Worm (Caenorhabditis elegans) whole organism, L4 larva: Measurements from ENCODE around the gene nep-15.

Experiments used
- F37D6.2 ChIP-seq: sonication (generic microtip); optimal IDR thresholded peaks from 2 replicates; lab custom pipeline; 2016; ENCODE audit warnings: mild to moderate bottlenecking, missing genetic modification characterization, missing compliant biosample characterization
- F44E2.7 ChIP-seq: fragments of 200-800 bp; sonication (Bioruptor generic); IDR thresholded peaks from 2 replicates; pipeline ENCODE4 v2.1.2; 2022; ENCODE audit warnings: missing genetic modification characterization, missing compliant biosample characterization
- F49E8.2 ChIP-seq: sonication (generic microtip); optimal IDR thresholded peaks from 2 replicates; lab custom pipeline; 2016; ENCODE audit warnings: missing compliant biosample characterization, mild to moderate bottlenecking, missing genetic modification characterization, borderline replicate concordance
- T20F7.1 ChIP-seq: fragments of 200-800 bp; sonication (Bioruptor generic); optimal IDR thresholded peaks from 2 replicates; lab custom pipeline; 2018; ENCODE audit warnings: mild to moderate bottlenecking, missing genetic modification characterization, missing compliant biosample characterization
- T26A8.4 ChIP-seq: fragments of 200-800 bp; sonication (Bioruptor generic); IDR thresholded peaks from 2 replicates; pipeline ENCODE4 v1.3.6; 2022; ENCODE audit warnings: missing genetic modification characterization, missing compliant biosample characterization
- Y105C5A.15 ChIP-seq: fragments of 200-800 bp; sonication (Bioruptor generic); IDR thresholded peaks from 2 replicates; pipeline ENCODE4 v1.3.6; 2022; ENCODE audit warnings: missing genetic modification characterization, missing compliant biosample characterization
- ZK337.2 ChIP-seq: fragments of 200-800 bp; sonication (Bioruptor generic); IDR thresholded peaks from 2 replicates; pipeline ENCODE4 v1.3.6; 2022; ENCODE audit warnings: missing genetic modification reagents, missing genetic modification characterization, missing compliant biosample characterization
- ZK546.5 ChIP-seq, 2 experiments: sonication (generic microtip); optimal IDR thresholded peaks; 2 replicates each; lab custom pipeline; 2017; ENCODE audit warnings: missing biosample characterization in 2 of 2, missing genetic modification characterization in 2 of 2
- ama-1 ChIP-seq: fragments of 150-350 bp; optimal IDR thresholded peaks from 2 replicates; lab custom pipeline; 2014; ENCODE audit warnings: inconsistent platforms, mixed read lengths
- arid-1 ChIP-seq: fragments of 200-800 bp; sonication (Bioruptor generic); conservative IDR thresholded peaks from 2 replicates; pipeline ENCODE4 v1.3.6; 2022; ENCODE audit warnings: missing genetic modification reagents, missing genetic modification characterization, missing compliant biosample characterization
- attf-4 ChIP-seq: sonication (generic microtip); optimal IDR thresholded peaks from 3 replicates; lab custom pipeline; 2017; ENCODE audit warnings: missing biosample characterization, missing genetic modification characterization
- ceh-20 ChIP-seq: fragments of 200-800 bp; sonication (Bioruptor generic); IDR thresholded peaks from 2 replicates; pipeline ENCODE4 v1.3.6; 2022; ENCODE audit warnings: missing genetic modification reagents, missing genetic modification characterization, missing compliant biosample characterization
- ceh-44 ChIP-seq: fragments of 200-800 bp; sonication (Bioruptor generic); IDR thresholded peaks from 2 replicates; pipeline ENCODE4 v1.3.6; 2022; ENCODE audit warnings: missing genetic modification reagents, missing genetic modification characterization, missing compliant biosample characterization
- ceh-82 ChIP-seq: sonication (generic microtip); optimal IDR thresholded peaks from 2 replicates; lab custom pipeline; 2017; ENCODE audit warnings: missing biosample characterization, missing genetic modification characterization
- ces-1 ChIP-seq: fragments of 150-350 bp; sonication (generic microtip); optimal IDR thresholded peaks from 4 replicates; lab custom pipeline; 2014; ENCODE audit warnings: missing biosample characterization, missing genetic modification reagents, missing genetic modification characterization
- daf-12 ChIP-seq: fragments of 150-350 bp; optimal IDR thresholded peaks from 2 replicates; lab custom pipeline; 2014; ENCODE audit warnings: missing biosample characterization, missing genetic modification reagents, missing genetic modification characterization
- daf-16 ChIP-seq, 3 experiments: sonication (generic microtip); optimal IDR thresholded peaks; 2 replicates each; lab custom pipeline; 2016 to 2017; ENCODE audit warnings: missing genetic modification characterization in 3 of 3, missing genetic modification reagents in 3 of 3, mild to moderate bottlenecking in 2 of 3, missing compliant biosample characterization in 2 of 3, missing biosample characterization in 1 of 3, moderate library complexity in 1 of 3
- daf-19 ChIP-seq: fragments of 200-800 bp; sonication (Bioruptor generic); conservative IDR thresholded peaks from 2 replicates; pipeline ENCODE4 v1.3.6; 2022; ENCODE audit warnings: missing genetic modification characterization, missing compliant biosample characterization
- daf-8 ChIP-seq: fragments of 200-800 bp; sonication (Bioruptor generic); IDR thresholded peaks from 2 replicates; pipeline ENCODE4 v1.3.6; 2022; ENCODE audit warnings: missing genetic modification characterization, missing compliant biosample characterization
- dmd-6 ChIP-seq: fragments of 200-800 bp; sonication (Bioruptor generic); IDR thresholded peaks from 2 replicates; pipeline ENCODE4 v1.3.6; 2022; ENCODE audit warnings: missing genetic modification reagents, missing genetic modification characterization, missing compliant biosample characterization
- duxl-1 ChIP-seq: sonication (generic microtip); optimal IDR thresholded peaks from 2 replicates; lab custom pipeline; 2016; ENCODE audit warnings: mild to moderate bottlenecking, missing genetic modification characterization, moderate library complexity, missing compliant biosample characterization; ENCODE audit not compliant: poor library complexity
- egl-27 ChIP-seq: sonication (generic microtip); optimal IDR thresholded peaks from 3 replicates; lab custom pipeline; 2017; ENCODE audit warnings: missing biosample characterization, missing genetic modification reagents, missing genetic modification characterization
- egl-43 ChIP-seq: fragments of 200-800 bp; sonication (Bioruptor generic); IDR thresholded peaks from 2 replicates; pipeline ENCODE4 v1.3.6; 2022; ENCODE audit warnings: missing genetic modification reagents, missing genetic modification characterization, missing compliant biosample characterization
- fkh-10 ChIP-seq: fragments of 150-350 bp; optimal IDR thresholded peaks from 2 replicates; lab custom pipeline; 2014; ENCODE audit warnings: missing biosample characterization, missing genetic modification reagents, missing genetic modification characterization
- fos-1 ChIP-seq: fragments of 150-350 bp; optimal IDR thresholded peaks from 2 replicates; lab custom pipeline; 2014; ENCODE audit warnings: missing biosample characterization, missing genetic modification characterization
- hlh-30 ChIP-seq: sonication (generic microtip); optimal IDR thresholded peaks from 2 replicates; lab custom pipeline; 2017; ENCODE audit warnings: antibody characterized with exemption, mild to moderate bottlenecking, missing genetic modification characterization, missing compliant biosample characterization; ENCODE audit not compliant: insufficient read depth
- hmg-1.1 ChIP-seq: fragments of 200-800 bp; sonication (Bioruptor generic); IDR thresholded peaks from 2 replicates; pipeline ENCODE4 v1.3.6; 2022; ENCODE audit warnings: missing genetic modification reagents, missing genetic modification characterization, missing compliant biosample characterization
- lin-38 ChIP-seq: fragments of 200-800 bp; sonication (Bioruptor generic); IDR thresholded peaks from 2 replicates; pipeline ENCODE4 v1.3.6; 2022; ENCODE audit warnings: missing genetic modification reagents, missing genetic modification characterization, missing compliant biosample characterization
- lir-3 ChIP-seq: sonication (generic microtip); optimal IDR thresholded peaks from 2 replicates; lab custom pipeline; 2016; ENCODE audit warnings: mild to moderate bottlenecking, missing genetic modification characterization, missing compliant biosample characterization
- lsy-2 ChIP-seq, 2 experiments: fragments of 150-350 bp in 1 of 2; sonication (generic microtip) in 1 of 2; optimal IDR thresholded peaks; 2 replicates each; lab custom pipeline; 2014 to 2017; ENCODE audit warnings: missing biosample characterization in 2 of 2, missing genetic modification characterization in 2 of 2
- madf-9 ChIP-seq: fragments of 200-800 bp; sonication (Bioruptor generic); conservative IDR thresholded peaks from 2 replicates; pipeline ENCODE4 v1.3.6; 2022; ENCODE audit warnings: missing genetic modification reagents, missing genetic modification characterization, missing compliant biosample characterization
- mdl-1 ChIP-seq, 2 experiments: fragments of 150-350 bp in 1 of 2; sonication (generic microtip) in 1 of 2; optimal IDR thresholded peaks; 2 replicates each; lab custom pipeline; 2014 to 2017; ENCODE audit warnings: missing biosample characterization in 2 of 2, missing genetic modification characterization in 2 of 2
- mep-1 ChIP-seq: fragments of 150-350 bp; sonication (generic microtip); optimal IDR thresholded peaks from 3 replicates; lab custom pipeline; 2014; ENCODE audit warnings: missing biosample characterization, missing genetic modification characterization
- mes-2 ChIP-seq: sonication (generic microtip); optimal IDR thresholded peaks from 2 replicates; lab custom pipeline; 2016; ENCODE audit warnings: missing genotype, mild to moderate bottlenecking, missing genetic modification characterization, missing compliant biosample characterization; ENCODE audit not compliant: poor library complexity, severe bottlenecking
- nhr-10 ChIP-seq: fragments of 150-350 bp; optimal IDR thresholded peaks from 2 replicates; lab custom pipeline; 2014; ENCODE audit warnings: missing biosample characterization, missing genetic modification characterization
- nhr-237 ChIP-seq: sonication (generic microtip); optimal IDR thresholded peaks from 2 replicates; lab custom pipeline; 2017; ENCODE audit warnings: missing biosample characterization, missing genetic modification characterization
- nhr-25 ChIP-seq: sonication (generic microtip); optimal IDR thresholded peaks from 2 replicates; lab custom pipeline; 2017; ENCODE audit warnings: missing genetic modification characterization, mild to moderate bottlenecking, missing compliant biosample characterization, antibody characterized with exemption, moderate library complexity, borderline replicate concordance; ENCODE audit not compliant: insufficient read depth
- nhr-41 ChIP-seq: fragments of 200-800 bp; sonication (Bioruptor generic); IDR thresholded peaks from 2 replicates; pipeline ENCODE4 v1.3.6; 2022; ENCODE audit warnings: missing genetic modification reagents, missing genetic modification characterization, missing compliant biosample characterization
- nhr-76 ChIP-seq: fragments of 150-350 bp; optimal IDR thresholded peaks from 2 replicates; lab custom pipeline; 2014; ENCODE audit warnings: missing biosample characterization, missing genetic modification characterization
- nhr-77 ChIP-seq: fragments of 150-350 bp; optimal IDR thresholded peaks from 2 replicates; lab custom pipeline; 2014; ENCODE audit warnings: missing biosample characterization, missing genetic modification characterization
- rbr-2 ChIP-seq: sonication (generic microtip); optimal IDR thresholded peaks from 2 replicates; lab custom pipeline; 2016; ENCODE audit warnings: missing genotype, missing genetic modification characterization, missing compliant biosample characterization
- sdz-12 ChIP-seq: fragments of 200-800 bp; sonication (Bioruptor generic); optimal IDR thresholded peaks from 2 replicates; lab custom pipeline; 2018; ENCODE audit warnings: mild to moderate bottlenecking, missing genetic modification characterization, missing compliant biosample characterization
- spr-1 ChIP-seq: sonication (generic microtip); optimal IDR thresholded peaks from 2 replicates; lab custom pipeline; 2016; ENCODE audit warnings: mild to moderate bottlenecking, missing genetic modification characterization, missing compliant biosample characterization
- spr-3 ChIP-seq: fragments of 200-800 bp; sonication (Bioruptor generic); optimal IDR thresholded peaks from 2 replicates; lab custom pipeline; 2018; ENCODE audit warnings: mild to moderate bottlenecking, missing genetic modification characterization, missing compliant biosample characterization
- unc-130 ChIP-seq: sonication (generic microtip); optimal IDR thresholded peaks from 2 replicates; lab custom pipeline; 2016; ENCODE audit warnings: missing genetic modification reagents, missing genetic modification characterization, missing compliant biosample characterization
- vab-7 ChIP-seq: fragments of 200-800 bp; sonication (Bioruptor generic); IDR thresholded peaks from 2 replicates; pipeline ENCODE4 v1.3.6; 2022; ENCODE audit warnings: missing genetic modification reagents, missing genetic modification characterization, missing compliant biosample characterization
- zag-1 ChIP-seq: fragments of 150-350 bp; optimal IDR thresholded peaks from 2 replicates; lab custom pipeline; 2014; ENCODE audit warnings: missing biosample characterization, missing genetic modification characterization
- zfp-3 ChIP-seq: fragments of 200-800 bp; sonication (Bioruptor generic); conservative IDR thresholded peaks from 2 replicates; pipeline ENCODE4 v1.3.6; 2022; ENCODE audit warnings: missing genetic modification reagents, missing genetic modification characterization, missing compliant biosample characterization
- zip-11 ChIP-seq: fragments of 200-800 bp; sonication (Bioruptor generic); IDR thresholded peaks from 2 replicates; pipeline ENCODE4 v1.3.6; 2022; ENCODE audit warnings: missing genetic modification characterization, missing compliant biosample characterization
- zip-2 ChIP-seq: fragments of 150-350 bp; optimal IDR thresholded peaks from 2 replicates; lab custom pipeline; 2014; ENCODE audit warnings: missing biosample characterization, missing genetic modification characterization
- ztf-7 ChIP-seq: fragments of 150-350 bp; optimal IDR thresholded peaks from 2 replicates; lab custom pipeline; 2014; ENCODE audit warnings: missing biosample characterization, missing genetic modification characterization

The nep-15 gene

ce11 chrX:8368210-8368609 lies 3.8 kb upstream of the nep-15 start:
- no peak for TF ChIP-seq daf-19 (GFP tag; lab: Robert Waterston, UW)
- peak; percentile 73 for TF ChIP-seq F37D6.2 (tag; lab: Kevin White, UChicago)
- TF ChIP-seq ama-1 (lab: Kevin White, UChicago) = no peak
- no peak for TF ChIP-seq unc-130 (GFP tag; lab: Kevin White, UChicago)
- peak; percentile 26 for TF ChIP-seq ztf-7
- TF ChIP-seq vab-7 (GFP tag; lab: Robert Waterston, UW) = no peak
- no peak for TF ChIP-seq ceh-82 (tag; lab: Kevin White, UChicago)
- TF ChIP-seq daf-16 (GFP tag; optimal IDR thresholded peaks at IDR 0.05; lab: Kevin White, UChicago) = peak in 1 of 2 experiments; percentile 23
- TF ChIP-seq daf-16 (tag; optimal IDR thresholded peaks at IDR 0.05; lab: Kevin White, UChicago) = peak; percentile 72
- TF ChIP-seq mes-2 (tag; lab: Kevin White, UChicago) = no peak
- no peak for TF ChIP-seq fos-1 (tag; lab: Kevin White, UChicago)
- no peak for TF ChIP-seq ZK546.5 (tag; optimal IDR thresholded peaks at IDR 0.05; lab: Kevin White, UChicago)
- no peak for TF ChIP-seq Y105C5A.15 (GFP tag; lab: Robert Waterston, UW)
- no peak for TF ChIP-seq attf-4 (tag; lab: Kevin White, UChicago)
- no peak for TF ChIP-seq lir-3 (tag; lab: Kevin White, UChicago)
- no peak for TF ChIP-seq zip-11 (GFP tag; lab: Robert Waterston, UW)
- peak; percentile 88 for TF ChIP-seq dmd-6 (GFP tag; lab: Robert Waterston, UW)
- no peak for TF ChIP-seq arid-1 (GFP tag; lab: Robert Waterston, UW)
- TF ChIP-seq madf-9 (GFP tag; lab: Robert Waterston, UW) = no peak
- no peak for TF ChIP-seq egl-43 (GFP tag; lab: Robert Waterston, UW)
- no peak for TF ChIP-seq T26A8.4 (GFP tag; lab: Robert Waterston, UW)
- TF ChIP-seq egl-27 (tag; lab: Kevin White, UChicago) = no peak
- peak; percentile 90 for TF ChIP-seq mep-1
- TF ChIP-seq lin-38 (GFP tag; lab: Robert Waterston, UW) = no peak
- no peak for TF ChIP-seq nhr-237 (tag; lab: Kevin White, UChicago)
- TF ChIP-seq sdz-12 = no peak
- TF ChIP-seq T20F7.1 (GFP tag; lab: Kevin White, UChicago) = no peak
- TF ChIP-seq nhr-41 (GFP tag; lab: Robert Waterston, UW) = no peak
- TF ChIP-seq nhr-25 = peak; percentile 40
- TF ChIP-seq duxl-1 = no peak
- TF ChIP-seq nhr-77 = peak; percentile 73
- peak; percentile 28 for TF ChIP-seq fkh-10 (GFP tag; lab: Kevin White, UChicago)
- peak in 1 of 2 experiments; percentile 57 for TF ChIP-seq mdl-1 (tag; optimal IDR thresholded peaks at IDR 0.05; lab: Kevin White, UChicago)
- no peak for TF ChIP-seq nhr-10 (tag; lab: Kevin White, UChicago)
- TF ChIP-seq ceh-20 (GFP tag; lab: Robert Waterston, UW) = peak; percentile 58; the same call in 1 of the 2 replicates
- peak; percentile 36 to 86 for TF ChIP-seq lsy-2 (tag; optimal IDR thresholded peaks at IDR 0.05; lab: Kevin White, UChicago)
- TF ChIP-seq nhr-76 (tag; lab: Kevin White, UChicago) = no peak
- TF ChIP-seq ZK337.2 (GFP tag; lab: Robert Waterston, UW) = no peak
- TF ChIP-seq rbr-2 (tag; lab: Kevin White, UChicago) = peak; percentile 81
- peak; percentile 87 for TF ChIP-seq hlh-30 (tag; lab: Kevin White, UChicago)
- TF ChIP-seq hmg-1.1 (GFP tag; lab: Robert Waterston, UW) = peak; percentile 80
- TF ChIP-seq spr-1 = peak; percentile 32
- TF ChIP-seq zfp-3 (GFP tag; lab: Robert Waterston, UW) = no peak
- no peak for TF ChIP-seq F49E8.2
- no peak for TF ChIP-seq daf-12
- no peak for TF ChIP-seq zip-2 (tag; lab: Kevin White, UChicago)
- TF ChIP-seq zag-1 (tag; lab: Kevin White, UChicago) = no peak
- no peak for TF ChIP-seq spr-3
- TF ChIP-seq daf-8 (GFP tag; lab: Robert Waterston, UW) = no peak
- TF ChIP-seq F44E2.7 (GFP tag; lab: Robert Waterston, UW) = no peak
- no peak for TF ChIP-seq ceh-44 (GFP tag; lab: Robert Waterston, UW)
- no peak for TF ChIP-seq ces-1 (GFP tag; lab: Kevin White, UChicago)
